Fruit fly (Drosophila melanogaster) whole organism: ENCODE data around the gene CG8833.

Experiments
- CG8478 ChIP-seq: fragments of >200 bp; optimal IDR thresholded peaks from 2 replicates; lab custom pipeline; 2018; ENCODE audit warnings: inconsistent platforms
- EcR ChIP-seq, 2 experiments: fragments of >200 bp; optimal IDR thresholded peaks; 2 replicates each; lab custom pipeline; 2017; ENCODE audit warnings: missing biosample characterization in 2 of 2, missing genetic modification characterization in 2 of 2, missing genetic modification reagents in 2 of 2
- usp ChIP-seq: fragments of >200 bp; optimal IDR thresholded peaks from 2 replicates; lab custom pipeline; 2017; ENCODE audit warnings: missing biosample characterization, missing genetic modification characterization, mixed read lengths

dm6 chr3L:13905515-13905914 lies 23.3 kb downstream of the CG8833 start:
- no peak for TF ChIP-seq CG8478 (lab: Kevin White, UChicago)
- no peak for TF ChIP-seq EcR (GFP tag; optimal IDR thresholded peaks at IDR 0.05; lab: Kevin White, UChicago)
- TF ChIP-seq usp: no peak
